Worm (Caenorhabditis elegans) whole organism, dauer: ENCODE results near the gene frm-8.

Source experiments
- unc-62 ChIP-seq: sonication (generic microtip); optimal IDR thresholded peaks from 2 replicates; lab custom pipeline; 2017; ENCODE audit warnings: missing biosample characterization, missing genetic modification reagents, missing genetic modification characterization

Gene frm-8

ce11 chrIII:3222707-3223106, 3.8 kb upstream of the frm-8 start:
- no peak for TF ChIP-seq unc-62

ce11 chrIII:3220287-3220686, 1.3 kb upstream of the frm-8 start:
- no peak for TF ChIP-seq unc-62

- TF ChIP-seq unc-62 = no peak
Observed at ce11 chrIII:3203589-3203988, 15.4 kb downstream of the frm-8 start.

ce11 chrIII:3200563-3200962, 18.4 kb downstream of the frm-8 start:
- no peak for TF ChIP-seq unc-62

ce11 chrIII:3199416-3199815, 19.5 kb downstream of the frm-8 start, which contains the start of gene heh-1:
heh-1 (minus strand) TSS chrIII:3199516.
- no peak for TF ChIP-seq unc-62

ce11 chrIII:3198307-3198706, 20.6 kb downstream of the frm-8 start, which contains the start of gene R148.7:
R148.7 (minus strand) TSS chrIII:3198407.
- TF ChIP-seq unc-62 = no peak

- TF ChIP-seq unc-62 = no peak
Observed at ce11 chrIII:3197904-3198303, 21.0 kb downstream of the frm-8 start.

- no peak for TF ChIP-seq unc-62
Observed at ce11 chrIII:3191729-3192128, 27.2 kb downstream of the frm-8 start.

- TF ChIP-seq unc-62 = no peak
Observed at ce11 chrIII:3191195-3191594, 27.8 kb downstream of the frm-8 start, which contains the start of gene R148.8. R148.8 (plus strand) TSS chrIII:3191495.

ce11 chrIII:3190660-3191059, 28.3 kb downstream of the frm-8 start:
- TF ChIP-seq unc-62 = no peak

ce11 chrIII:3188564-3188963, 30.4 kb downstream of the frm-8 start:
- no peak for TF ChIP-seq unc-62

ce11 chrIII:3185980-3186379, 33.0 kb downstream of the frm-8 start, which contains the start of gene mks-1:
mks-1 (plus strand) TSS chrIII:3186280.
- no peak for TF ChIP-seq unc-62

ce11 chrIII:3185232-3185631, 33.7 kb downstream of the frm-8 start:
- no peak for TF ChIP-seq unc-62

ce11 chrIII:3183377-3183776, 35.6 kb downstream of the frm-8 start, which contains the start of gene lmtr-5:
lmtr-5 (plus strand) TSS chrIII:3183677.
- no peak for TF ChIP-seq unc-62

ce11 chrIII:3179855-3180254, 39.1 kb downstream of the frm-8 start:
- TF ChIP-seq unc-62 = no peak

- TF ChIP-seq unc-62 = no peak
Observed at ce11 chrIII:3176775-3177174, 42.2 kb downstream of the frm-8 start.

- no peak for TF ChIP-seq unc-62
Observed at ce11 chrIII:3174985-3175384, 44.0 kb downstream of the frm-8 start, which contains the start of gene R148.3. R148.3 (plus strand) TSS chrIII:3175331.

- no peak for TF ChIP-seq unc-62
Observed at ce11 chrIII:3171382-3171781, 47.6 kb downstream of the frm-8 start, which contains the start of gene R148.4. R148.4 (plus strand) TSS chrIII:3171592.

ce11 chrIII:3170538-3170937, 48.4 kb downstream of the frm-8 start:
- TF ChIP-seq unc-62 = no peak
